Fruit fly (Drosophila melanogaster): ENCODE results near the gene CG7963.

DNA sequence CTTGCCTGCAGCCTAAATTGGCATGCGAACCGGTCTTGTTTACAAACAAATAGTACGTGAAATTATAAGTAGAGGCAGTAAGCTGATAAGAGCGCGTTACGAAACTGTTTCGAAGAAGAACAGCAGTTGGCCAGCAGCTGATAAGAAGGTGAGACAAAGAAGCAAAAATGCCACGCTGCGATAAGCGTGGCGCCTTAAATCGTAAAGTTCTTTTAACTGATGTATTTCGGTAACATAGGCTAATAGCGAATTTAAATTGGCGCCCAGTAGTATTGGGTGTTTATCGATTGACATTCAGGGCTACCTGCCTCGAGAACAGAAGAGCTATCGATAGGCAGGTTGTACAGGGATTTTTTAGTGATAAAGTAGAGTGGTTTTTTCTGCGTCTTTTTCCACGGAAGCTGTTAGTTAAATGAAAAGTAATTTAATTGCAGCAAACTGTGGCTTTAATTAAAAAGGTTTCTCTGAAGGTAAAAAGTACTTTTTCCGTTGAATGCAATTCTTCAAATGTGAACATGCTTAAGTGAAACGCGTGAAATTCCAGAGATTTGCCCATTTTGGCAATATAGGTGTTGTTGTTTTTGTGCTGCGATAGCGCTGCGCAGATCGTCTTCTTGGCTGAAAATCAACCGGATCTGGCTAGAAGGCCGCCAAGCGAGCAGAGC lies 5.9 kb upstream of the CG7963 start, which contains the start of gene stck:
- TF ChIP-seq CG12605 (GFP tag; IDR thresholded peaks at IDR 0.05), result no peak
- no peak for TF ChIP-seq Pif1A (GFP tag; optimal IDR thresholded peaks at IDR 0.05)
- TF ChIP-seq Ets98B (GFP tag; IDR thresholded peaks at IDR 0.05), result no peak
- no peak for TF ChIP-seq EcR (GFP tag; optimal IDR thresholded peaks at IDR 0.05)
- no peak for TF ChIP-seq CG8301 (tag; optimal IDR thresholded peaks at IDR 0.05)
- no peak for TF ChIP-seq D1 (tag; optimal IDR thresholded peaks at IDR 0.05)
- no peak for TF ChIP-seq CG13204 (GFP tag; optimal IDR thresholded peaks at IDR 0.05)
